Worm (Caenorhabditis elegans) whole organism, L4/young adult: ENCODE data around the gene vig-1.
"Not testable (repeated sequence)": the region's sequence is repeated elsewhere in the genome, so short reads cannot be mapped to it uniquely, and the experiment has no call there.

Experiments
- W03F9.2 ChIP-seq: fragments of 150-350 bp; optimal IDR thresholded peaks from 2 replicates; lab custom pipeline; 2014; ENCODE audit warnings: missing biosample characterization, missing genetic modification characterization
- dao-5 ChIP-seq: sonication (generic microtip); optimal IDR thresholded peaks from 2 replicates; lab custom pipeline; 2016; ENCODE audit warnings: missing genotype, missing genetic modification characterization, moderate library complexity, missing compliant biosample characterization
- him-1 ChIP-seq: sonication (generic microtip); optimal IDR thresholded peaks from 2 replicates; lab custom pipeline; 2016; ENCODE audit warnings: missing genotype, missing genetic modification reagents, missing genetic modification characterization, missing compliant biosample characterization

The vig-1 gene

DNA sequence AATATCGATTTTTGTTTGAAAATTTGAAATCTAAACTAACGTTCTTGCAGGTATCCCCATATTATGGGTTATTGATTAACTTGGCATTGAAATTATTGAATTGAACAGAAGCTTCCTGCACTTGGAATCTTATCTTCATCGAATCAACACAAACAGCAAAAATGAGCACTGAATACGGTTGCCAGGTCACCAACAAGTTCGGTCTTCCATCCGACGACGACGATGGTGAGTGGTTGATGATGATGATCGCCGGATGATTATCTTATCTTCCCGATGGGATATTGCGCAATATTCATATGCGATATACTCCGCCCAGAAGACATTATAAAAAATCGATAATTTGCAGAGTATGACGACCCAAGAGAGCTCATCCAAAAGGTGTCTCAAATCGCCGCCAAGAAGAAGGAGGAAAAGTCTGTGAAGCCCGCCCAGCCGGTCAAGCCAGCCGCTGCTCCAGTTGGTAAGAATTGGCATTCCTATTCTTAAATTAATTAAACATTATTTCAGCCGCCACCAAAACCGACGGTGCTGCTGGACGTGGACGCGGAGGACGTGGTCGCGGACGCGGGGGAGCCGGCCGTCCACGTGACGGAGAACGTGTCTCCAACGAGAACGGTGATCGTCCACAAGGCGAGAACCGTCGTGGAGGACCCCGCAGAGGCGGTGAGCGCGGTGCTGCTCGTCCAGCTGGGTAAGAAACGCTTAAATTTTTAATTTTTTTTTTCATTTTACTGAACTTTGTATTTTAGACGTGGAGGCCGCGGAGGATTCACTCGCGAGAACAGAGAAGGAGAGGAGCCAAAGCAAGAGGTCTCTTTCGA is at the start of gene vig-1:
TSS of gene vig-1 (plus strand) at position 51 of the 821 bp plus-strand sequence.
- TF ChIP-seq dao-5, result no peak
- no peak for TF ChIP-seq W03F9.2 (tag; lab: Kevin White, UChicago)
- no peak for TF ChIP-seq him-1 (tag; lab: Kevin White, UChicago)

DNA sequence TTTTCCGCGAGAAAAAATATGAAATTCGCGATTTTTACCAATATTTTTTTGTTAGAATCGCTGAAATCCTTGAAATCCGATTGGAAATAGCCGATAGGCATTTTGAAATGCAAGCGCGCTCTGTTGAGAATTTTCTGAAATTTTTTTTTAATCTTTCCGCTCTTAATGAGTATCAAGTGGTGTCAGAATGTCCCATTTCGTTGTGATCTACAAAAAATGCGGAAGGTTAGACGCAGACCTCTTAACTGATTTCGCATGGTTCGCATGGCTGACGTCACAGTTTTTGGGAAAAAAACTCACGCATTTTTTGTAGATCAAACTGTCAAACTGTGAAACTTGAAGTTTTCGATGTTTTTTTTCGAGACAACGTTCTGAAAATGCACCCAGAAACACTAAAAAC is 49.0 kb upstream of the vig-1 start, which contains the start of gene srw-66:
TSS of gene srw-66 (minus strand) at position 101 of the 400 bp plus-strand sequence.
- TF ChIP-seq dao-5 (no peak), him-1 (tag; lab: Kevin White, UChicago) (no peak), W03F9.2 (tag; lab: Kevin White, UChicago) (no peak)

DNA sequence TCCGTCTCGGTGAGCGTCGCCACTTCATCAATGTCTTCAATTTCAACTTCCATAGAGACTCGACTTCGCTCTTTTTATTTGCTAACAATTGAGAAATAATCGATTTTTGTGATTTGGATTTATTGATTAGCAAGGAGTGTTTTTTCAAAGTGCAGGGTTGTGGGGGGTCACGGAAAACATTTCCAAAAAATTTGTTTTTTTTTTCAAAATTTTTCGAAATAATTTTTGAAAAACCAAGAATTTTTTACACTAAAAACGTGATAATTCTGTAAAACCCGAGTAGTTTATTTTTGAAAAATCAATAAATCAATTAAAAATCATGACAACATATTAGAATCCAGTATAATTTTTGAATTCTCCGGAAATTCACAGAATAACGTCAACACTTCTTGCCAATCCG is 45.4 kb upstream of the vig-1 start, which contains the start of gene Y57G7A.5:
TSS of gene Y57G7A.5 (minus strand) at position 101 of the 400 bp plus-strand sequence.
- no peak for TF ChIP-seq dao-5
- no peak for TF ChIP-seq W03F9.2 (tag; lab: Kevin White, UChicago)
- no peak for TF ChIP-seq him-1 (tag; lab: Kevin White, UChicago)

DNA sequence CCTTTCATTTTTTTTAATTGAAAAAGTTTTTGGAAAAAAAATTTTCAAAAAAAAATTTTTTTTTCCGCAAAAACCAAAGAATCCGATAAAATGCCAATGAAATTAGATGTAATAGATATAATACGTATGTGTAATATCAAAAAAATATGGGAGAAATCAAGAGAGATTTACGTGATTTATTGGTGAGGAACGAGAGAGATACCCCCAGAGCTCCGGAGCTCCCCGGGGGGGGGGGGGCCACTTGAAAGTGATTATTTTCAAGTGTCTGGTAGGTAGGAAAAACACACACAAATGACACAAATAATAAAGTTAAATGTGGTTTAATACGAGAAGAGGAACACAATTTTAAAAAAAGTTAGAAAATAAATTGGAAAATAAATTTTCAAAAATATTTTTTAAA is 44.1 kb upstream of the vig-1 start, which contains the start of gene Y57G7A.11:
TSS of gene Y57G7A.11 (minus strand) at position 101 of the 400 bp plus-strand sequence.
- no peak for TF ChIP-seq dao-5
- TF ChIP-seq him-1 (tag; lab: Kevin White, UChicago), result no peak

DNA sequence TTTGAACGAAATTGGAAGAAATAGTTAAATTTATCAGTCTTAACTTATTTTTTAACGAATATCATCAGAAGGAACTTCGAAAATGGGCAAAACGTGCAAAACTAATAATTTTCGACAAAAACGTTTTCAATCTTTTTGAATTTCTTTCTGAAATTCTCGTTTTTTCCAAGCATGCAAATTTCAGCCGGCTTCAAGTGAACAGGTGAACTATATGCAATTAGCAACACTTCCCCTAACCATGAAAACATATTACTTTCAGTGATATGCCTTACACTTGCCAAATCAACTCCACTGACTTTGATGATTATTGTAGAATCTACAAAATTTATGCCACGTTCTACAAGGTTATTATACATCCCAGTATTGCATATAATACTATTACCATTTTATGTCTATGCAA is 42.5 kb upstream of the vig-1 start, which contains the start of gene srz-63:
TSS of gene srz-63 (plus strand) at position 301 of the 400 bp plus-strand sequence.
- TF ChIP-seq W03F9.2 (tag; lab: Kevin White, UChicago); dao-5; him-1 (tag; lab: Kevin White, UChicago): not testable (repeated sequence)

DNA sequence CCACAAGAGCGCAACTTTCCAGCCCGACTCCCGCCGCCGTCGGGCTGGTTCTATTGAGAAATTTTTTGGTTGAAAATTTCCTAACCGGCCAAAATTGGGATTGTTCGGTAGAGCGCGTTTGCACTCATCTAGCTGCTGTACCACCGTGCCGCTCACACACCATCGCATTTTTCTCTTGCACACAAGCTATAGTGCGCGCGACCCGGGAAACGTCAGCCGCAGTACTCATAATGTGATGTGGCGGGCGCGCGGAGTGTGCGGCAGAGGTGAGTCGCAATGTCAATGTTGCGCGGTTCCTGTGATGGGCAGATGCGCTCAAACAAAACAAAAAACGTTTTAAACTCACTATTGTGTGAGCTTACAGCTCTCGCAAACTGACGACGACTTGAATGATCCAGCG is 35.9 kb upstream of the vig-1 start:
- TF ChIP-seq him-1 (tag; lab: Kevin White, UChicago) (no peak), W03F9.2 (tag; lab: Kevin White, UChicago) (no peak), dao-5 (no peak)

DNA sequence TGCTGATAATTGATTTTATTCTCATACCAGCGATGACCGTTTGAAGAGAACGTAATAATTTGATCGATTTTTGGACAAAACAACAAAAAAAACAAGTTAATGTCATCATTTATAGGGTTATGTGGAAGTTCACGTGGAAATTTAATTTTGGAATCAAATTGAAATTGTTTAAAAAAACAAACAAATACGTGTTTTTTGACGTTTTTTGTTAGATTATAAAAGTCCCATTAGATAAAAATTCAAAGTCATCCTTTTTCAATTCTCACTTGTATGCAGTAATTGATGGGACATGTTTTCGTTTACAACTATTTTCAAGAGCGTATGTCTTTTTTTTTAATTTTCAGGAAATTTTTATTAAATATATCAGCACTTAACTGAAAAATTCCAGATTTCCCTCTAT is 35.3 kb upstream of the vig-1 start, which contains the start of the genes Y57G7A.6 and Y57G7A.3:
TSS of gene Y57G7A.6 (minus strand) at position 101 of the 400 bp plus-strand sequence.
TSS of gene Y57G7A.3 (plus strand) at position 269 of the 400 bp plus-strand sequence.
- TF ChIP-seq him-1 (tag; lab: Kevin White, UChicago), result no peak
- no peak for TF ChIP-seq W03F9.2 (tag; lab: Kevin White, UChicago)
- no peak for TF ChIP-seq dao-5

DNA sequence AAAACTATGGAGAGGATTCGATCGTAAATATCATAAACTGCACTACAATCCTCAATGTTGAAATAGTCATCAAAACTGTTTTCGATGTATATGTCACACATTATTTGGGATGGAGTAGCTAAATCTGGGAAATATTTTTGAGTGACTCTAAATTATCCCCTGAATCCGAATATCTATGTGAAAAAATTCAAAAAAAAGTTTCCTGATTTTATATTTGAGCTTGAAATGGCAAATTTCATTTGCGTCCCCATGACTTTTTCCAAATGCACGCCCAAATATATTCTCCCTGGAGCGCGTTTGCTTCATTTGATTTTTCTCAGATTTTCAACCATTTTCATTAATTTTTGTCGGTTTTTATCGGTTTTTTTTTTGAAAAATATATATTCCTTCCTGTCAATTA is 27.7 kb upstream of the vig-1 start, which contains the start of gene srz-64:
TSS of gene srz-64 (minus strand) at position 101 of the 400 bp plus-strand sequence.
- TF ChIP-seq dao-5 (no peak), W03F9.2 (tag; lab: Kevin White, UChicago) (no peak), him-1 (tag; lab: Kevin White, UChicago) (no peak)

DNA sequence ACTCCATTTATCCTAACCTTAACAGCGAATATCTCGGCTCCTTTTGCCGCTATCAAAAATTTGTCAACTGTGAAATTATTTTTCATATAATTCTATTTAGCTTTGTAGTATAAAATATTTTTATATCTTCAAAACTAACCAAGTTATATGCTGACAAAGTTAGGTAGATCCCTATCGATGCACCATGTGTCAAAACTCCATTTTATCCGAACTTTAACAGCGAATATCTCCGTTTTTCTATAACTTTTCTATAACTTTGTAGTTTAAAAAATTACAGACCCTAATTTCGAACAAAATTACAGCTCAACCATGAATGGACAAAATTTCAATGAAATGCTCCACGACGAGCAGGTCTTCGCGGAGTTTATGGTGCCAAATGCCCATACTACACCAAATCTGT is 25.1 kb upstream of the vig-1 start, which contains the start of gene Y57G7A.2:
TSS of gene Y57G7A.2 (plus strand) at position 301 of the 400 bp plus-strand sequence.
- no peak for TF ChIP-seq W03F9.2 (tag; lab: Kevin White, UChicago)

DNA sequence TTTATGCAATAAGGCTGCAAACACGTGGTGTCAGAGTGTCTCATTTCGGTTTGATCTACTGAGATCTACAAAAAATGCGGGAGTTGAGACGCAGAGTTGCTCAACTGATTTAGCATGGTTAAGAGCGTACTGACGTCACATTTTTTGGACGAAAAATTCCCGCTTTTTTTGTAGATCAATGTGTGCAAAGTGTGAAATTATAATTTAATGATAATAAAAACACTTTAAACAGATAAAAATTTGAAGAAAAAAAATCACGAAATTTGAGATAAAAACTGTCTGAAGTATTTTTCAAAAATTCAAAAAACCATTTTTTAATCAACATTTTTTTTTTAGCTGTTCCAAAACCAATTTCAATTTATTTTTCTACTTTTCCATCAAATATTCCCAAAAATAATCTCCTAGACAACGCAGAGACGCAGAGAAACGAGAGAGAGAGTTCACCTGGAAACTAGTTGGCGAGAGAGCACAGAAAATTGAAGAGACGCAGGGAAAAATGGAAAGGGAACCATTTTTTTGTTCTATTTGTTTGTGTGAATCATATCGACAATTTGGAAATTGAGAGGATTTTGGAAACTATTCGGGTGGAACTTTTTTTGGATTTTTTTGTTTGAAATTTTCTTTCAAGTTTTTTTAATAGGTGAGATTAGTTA is 23.7 kb upstream of the vig-1 start:
- TF ChIP-seq dao-5 (no peak), W03F9.2 (tag; lab: Kevin White, UChicago) (no peak), him-1 (tag; lab: Kevin White, UChicago) (no peak)

DNA sequence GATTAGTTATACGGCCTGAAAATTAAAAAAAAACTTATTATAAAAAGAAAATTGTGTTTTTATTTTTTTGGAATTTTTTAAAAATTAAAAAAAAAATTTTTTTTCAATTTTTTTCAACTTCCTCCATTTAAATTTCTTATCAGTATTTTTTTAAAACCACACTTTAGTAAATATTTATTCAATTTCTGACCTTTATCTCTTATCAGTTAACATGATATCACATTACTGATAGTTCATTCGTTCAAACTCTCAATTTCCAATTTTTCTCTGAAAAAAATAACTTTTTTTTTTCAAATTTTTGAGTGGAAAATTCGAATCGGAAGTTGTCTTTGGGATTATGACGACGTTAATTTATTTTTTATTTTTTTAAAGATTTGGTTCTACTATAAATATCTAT is 23.1 kb upstream of the vig-1 start:
- no peak for TF ChIP-seq him-1 (tag; lab: Kevin White, UChicago)
- TF ChIP-seq dao-5, result no peak

DNA sequence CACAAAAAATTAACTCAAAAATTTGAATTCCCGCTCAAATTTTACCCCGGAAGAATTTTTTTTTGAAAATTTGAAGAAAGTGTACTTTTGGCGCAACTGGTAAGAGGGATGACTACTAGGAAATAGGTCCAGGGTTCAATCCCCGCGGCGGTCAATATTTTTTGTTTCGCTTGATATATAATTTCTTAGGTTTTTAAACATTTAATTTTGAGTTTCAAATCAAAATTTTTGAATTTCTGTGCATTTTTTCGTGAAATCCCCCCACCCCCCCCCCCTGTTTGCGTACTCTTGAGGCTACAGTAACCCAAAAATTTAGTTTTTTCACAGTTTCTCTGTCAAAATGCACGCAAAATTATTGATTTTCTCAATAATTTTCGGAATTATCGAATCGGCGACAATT is 22.7 kb upstream of the vig-1 start, which contains the start of gene Y57G7A.1:
TSS of gene Y57G7A.1 (plus strand) at position 301 of the 400 bp plus-strand sequence.
- TF ChIP-seq him-1 (tag; lab: Kevin White, UChicago) (no peak), W03F9.2 (tag; lab: Kevin White, UChicago) (no peak), dao-5 (no peak)

DNA sequence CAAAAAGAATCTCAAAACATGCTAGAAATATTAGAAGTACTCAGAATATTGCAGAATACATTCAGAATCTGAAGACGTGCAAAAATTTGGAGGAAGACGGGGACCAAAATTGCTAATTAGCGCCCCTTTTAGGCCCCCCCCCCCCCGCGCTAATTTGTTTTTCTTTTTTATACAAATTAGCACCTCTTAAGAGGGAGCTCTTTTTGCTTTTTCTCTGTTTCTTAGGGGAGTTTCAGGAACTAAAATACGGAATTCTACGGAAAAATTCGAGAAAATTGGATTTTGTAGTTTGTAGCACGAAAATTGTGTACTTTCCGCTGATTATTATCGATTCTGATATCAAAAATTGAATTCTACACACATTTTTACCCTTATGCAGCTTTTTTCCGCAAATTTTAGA is 19.3 kb upstream of the vig-1 start, which contains the start of gene glb-31:
TSS of gene glb-31 (minus strand) at position 101 of the 400 bp plus-strand sequence.
- TF ChIP-seq dao-5 (no peak), him-1 (tag; lab: Kevin White, UChicago) (no peak), W03F9.2 (tag; lab: Kevin White, UChicago) (no peak)

DNA sequence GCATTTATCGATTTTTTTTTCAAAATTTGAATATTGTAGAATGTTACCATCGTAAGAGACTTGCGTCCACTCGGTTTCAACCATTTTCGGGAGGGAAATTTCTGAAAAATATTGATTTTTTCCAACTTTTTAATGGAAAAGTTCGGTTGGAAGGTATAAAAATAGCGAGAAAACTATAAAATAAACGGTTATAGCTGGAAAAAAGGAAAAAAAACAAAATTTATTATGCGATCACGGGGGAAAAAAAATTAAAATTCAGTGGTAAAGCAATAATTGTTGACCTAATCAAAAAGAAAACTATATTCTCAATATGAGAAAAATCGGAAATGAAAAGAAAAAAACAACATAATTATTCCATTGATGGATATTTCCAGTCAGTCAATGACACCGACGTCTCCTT is 14.8 kb upstream of the vig-1 start, which contains the start of gene emc-2:
TSS of gene emc-2 (minus strand) at position 101 of the 400 bp plus-strand sequence.
- TF ChIP-seq W03F9.2 (tag; lab: Kevin White, UChicago) (no peak), dao-5 (no peak), him-1 (tag; lab: Kevin White, UChicago) (no peak)
